Worm (Caenorhabditis elegans) whole organism, midembryonic: ENCODE data around the gene rhr-1.
"Not testable (repeated sequence)": the region's sequence is repeated elsewhere in the genome, so short reads cannot be mapped to it uniquely, and the experiment has no call there.

Source experiments
- T22C8.4 ChIP-seq: fragments of 200-800 bp; sonication (Bioruptor generic); IDR thresholded peaks from 2 replicates; pipeline ENCODE4 v1.3.6; 2022; ENCODE audit warnings: missing genetic modification characterization, missing compliant biosample characterization
- cog-1 ChIP-seq: sonication (generic microtip); optimal IDR thresholded peaks from 2 replicates; lab custom pipeline; 2016; ENCODE audit warnings: missing genetic modification characterization, missing compliant biosample characterization
- flt-1 ChIP-seq: fragments of 200-800 bp; sonication (Bioruptor generic); IDR thresholded peaks from 2 replicates; pipeline ENCODE4 v1.3.6; 2022; ENCODE audit warnings: missing genetic modification characterization, missing compliant biosample characterization
- klf-2 ChIP-seq: fragments of 200-800 bp; sonication (Bioruptor generic); conservative IDR thresholded peaks from 2 replicates; pipeline ENCODE4 v1.3.6; 2022; ENCODE audit warnings: missing genetic modification reagents, missing genetic modification characterization, missing compliant biosample characterization

Gene rhr-1

ce11 chrV:5470930-5471329 lies 43.0 kb downstream of the rhr-1 start, which contains the start of gene ZC317.7:
Gene ZC317.7 (minus strand): TSS chrV:5471030.
- TF ChIP-seq klf-2 (GFP tag; lab: Robert Waterston, UW); flt-1 (GFP tag; lab: Robert Waterston, UW); cog-1 (tag; lab: Kevin White, UChicago): not testable (repeated sequence)

- TF ChIP-seq cog-1 (tag; lab: Kevin White, UChicago) = no peak
- peak; percentile 76 for TF ChIP-seq T22C8.4 (GFP tag; lab: Robert Waterston, UW)
Measured at ce11 chrV:5477719-5478118, 49.8 kb downstream of the rhr-1 start.
